Fruit fly (Drosophila melanogaster) whole organism, larva: Measurements from ENCODE around the gene CG14877.

Experiments used
- noc ChIP-seq: fragments of 200-800 bp; sonication (Bioruptor generic); optimal IDR thresholded peaks from 3 replicates; lab custom pipeline; 2019; ENCODE audit warnings: missing biosample characterization, mild to moderate bottlenecking, missing genetic modification characterization, moderate library complexity

CG14877 gene

dm6 chr3R:15895978-15896377 is at the start of gene CG14877:
Gene CG14877 (minus strand): TSS chr3R:15896078.
- no peak for TF ChIP-seq noc (tag; lab: Kevin White, UChicago)

dm6 chr3R:15937708-15938107 is 41.8 kb upstream of the CG14877 start:
- TF ChIP-seq noc (tag; lab: Kevin White, UChicago): no peak

dm6 chr3R:15935538-15935937 is 39.7 kb upstream of the CG14877 start:
- TF ChIP-seq noc (tag; lab: Kevin White, UChicago): no peak

dm6 chr3R:15934952-15935351 is 39.1 kb upstream of the CG14877 start, which contains the start of gene Sap47:
Gene Sap47 (plus strand): TSS chr3R:15935100.
- TF ChIP-seq noc (tag; lab: Kevin White, UChicago): no peak

- no peak for TF ChIP-seq noc (tag; lab: Kevin White, UChicago)
Observed at dm6 chr3R:15933609-15934232, 37.8 kb upstream of the CG14877 start, which contains the start of the genes CG5478 and blp. Gene CG5478 (minus strand): TSS chr3R:15933734. Gene blp (plus strand): TSS chr3R:15933847.

dm6 chr3R:15930050-15930449 is 34.2 kb upstream of the CG14877 start:
- no peak for TF ChIP-seq noc (tag; lab: Kevin White, UChicago)

- TF ChIP-seq noc (tag; lab: Kevin White, UChicago): no peak
Observed at dm6 chr3R:15928127-15928526, 32.2 kb upstream of the CG14877 start.

dm6 chr3R:15927172-15927571 is 31.3 kb upstream of the CG14877 start:
- peak; percentile 30 for TF ChIP-seq noc (tag; lab: Kevin White, UChicago)

- no peak for TF ChIP-seq noc (tag; lab: Kevin White, UChicago)
Observed at dm6 chr3R:15925939-15926338, 30.1 kb upstream of the CG14877 start.

dm6 chr3R:15925329-15925728 is 29.5 kb upstream of the CG14877 start, which contains the start of gene CG34276:
Gene CG34276 (plus strand): TSS chr3R:15925629.
- TF ChIP-seq noc (tag; lab: Kevin White, UChicago): no peak

- no peak for TF ChIP-seq noc (tag; lab: Kevin White, UChicago)
Observed at dm6 chr3R:15922622-15923574, 27.0 kb upstream of the CG14877 start.

dm6 chr3R:15921747-15922146 is 25.9 kb upstream of the CG14877 start:
- no peak for TF ChIP-seq noc (tag; lab: Kevin White, UChicago)

dm6 chr3R:15920751-15921156 is 24.9 kb upstream of the CG14877 start, which contains the start of gene Fbxl7:
Gene Fbxl7 (plus strand): TSS chr3R:15920898.
- no peak for TF ChIP-seq noc (tag; lab: Kevin White, UChicago)

dm6 chr3R:15920229-15920533 is 24.3 kb upstream of the CG14877 start:
- no peak for TF ChIP-seq noc (tag; lab: Kevin White, UChicago)

- no peak for TF ChIP-seq noc (tag; lab: Kevin White, UChicago)
Observed at dm6 chr3R:15919367-15920228, 23.7 kb upstream of the CG14877 start.
